Worm (Caenorhabditis elegans): Measurements from ENCODE around the gene fbxb-19.

DNA sequence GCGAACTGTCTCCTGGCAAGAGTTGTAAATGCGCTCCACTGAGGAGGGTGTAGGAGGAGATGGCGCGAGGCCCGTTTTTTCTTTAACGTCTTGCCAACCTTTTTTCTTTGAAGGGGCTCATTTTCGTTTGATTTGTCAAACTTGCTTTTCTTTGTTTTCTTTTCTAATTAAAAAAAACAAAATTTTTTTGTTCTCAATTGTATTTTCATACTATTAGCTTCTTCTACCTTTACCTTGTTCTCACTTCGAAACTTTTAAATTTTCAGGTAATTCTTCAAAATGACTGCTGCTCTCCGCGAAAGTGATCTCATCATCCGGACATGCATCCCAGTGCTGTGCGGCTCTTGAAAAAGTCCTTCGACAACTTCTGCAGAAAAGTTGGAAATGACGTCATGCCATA lies 21.0 kb upstream of the fbxb-19 start, which contains the start of gene fbxa-184:
- TF ChIP-seq fos-1 (tag; optimal IDR thresholded peaks at IDR 0.05) = no peak
- no peak for TF ChIP-seq fkh-10 (GFP tag; optimal IDR thresholded peaks at IDR 0.05)

Measured in whole organism, L4 larva.